Worm (Caenorhabditis elegans) whole organism, L1 larva: ENCODE measurements around the gene F35H8.2.

Experiments used
- blmp-1 ChIP-seq: fragments of 150-350 bp; optimal IDR thresholded peaks from 2 replicates; lab custom pipeline; 2014; ENCODE audit warnings: missing biosample characterization, missing genetic modification characterization
- zag-1 ChIP-seq: fragments of 150-350 bp; optimal IDR thresholded peaks from 2 replicates; lab custom pipeline; 2014; ENCODE audit warnings: missing biosample characterization, missing genetic modification characterization
- ztf-11 ChIP-seq, 2 experiments: sonication (generic microtip); optimal IDR thresholded peaks; 2 replicates each; lab custom pipeline; 2016 to 2017; ENCODE audit warnings: missing genetic modification characterization in 2 of 2, missing biosample characterization in 1 of 2, missing compliant biosample characterization in 1 of 2

ce11 chrII:9606485-9607036 lies 51.3 kb downstream of the F35H8.2 start:
- no peak for TF ChIP-seq zag-1
- no peak for TF ChIP-seq blmp-1 (tag; lab: Kevin White, UChicago)
- TF ChIP-seq ztf-11 (tag; optimal IDR thresholded peaks at IDR 0.05; lab: Kevin White, UChicago), result no peak
